Fruit fly (Drosophila melanogaster) whole organism, embryonic: ENCODE results near the gene CG10587.

Experiments used
- CG10147 ChIP-seq: fragments of 200-800 bp; sonication (Bioruptor generic); optimal IDR thresholded peaks from 2 replicates; lab custom pipeline; 2019; ENCODE audit warnings: missing biosample characterization, mild to moderate bottlenecking, missing genetic modification characterization, moderate library complexity
- CG11398 ChIP-seq: fragments of 200-800 bp; sonication (Bioruptor generic); optimal IDR thresholded peaks from 2 replicates; lab custom pipeline; 2016; ENCODE audit warnings: missing biosample characterization, missing genetic modification characterization
- CG12391 ChIP-seq: fragments of 200-800 bp; sonication (Bioruptor generic); optimal IDR thresholded peaks from 3 replicates; lab custom pipeline; 2018; ENCODE audit warnings: missing biosample characterization, mild to moderate bottlenecking, missing genetic modification characterization, moderate library complexity
- CG13894 ChIP-seq: fragments of 200-800 bp; sonication (Bioruptor generic); optimal IDR thresholded peaks from 3 replicates; lab custom pipeline; 2018; ENCODE audit warnings: missing biosample characterization, mild to moderate bottlenecking, missing genetic modification characterization, moderate library complexity
- CG14014 ChIP-seq: fragments of 200-800 bp; sonication (Bioruptor generic); IDR thresholded peaks from 2 replicates; pipeline ENCODE4 v1.3.6; 2022; ENCODE audit warnings: missing biosample characterization, missing genetic modification characterization
- CG17186 ChIP-seq: fragments of 200-800 bp; sonication (Bioruptor generic); optimal IDR thresholded peaks from 3 replicates; lab custom pipeline; 2017; ENCODE audit warnings: missing biosample characterization, missing genetic modification reagents, missing genetic modification characterization
- CG17361 ChIP-seq: fragments of 200-800 bp; sonication (Bioruptor generic); IDR thresholded peaks from 3 replicates; pipeline ENCODE4 v1.3.6; 2022; ENCODE audit warnings: missing biosample characterization, missing genetic modification characterization
- CG17385 ChIP-seq: fragments of 200-800 bp; sonication (Bioruptor generic); optimal IDR thresholded peaks from 3 replicates; lab custom pipeline; 2018; ENCODE audit warnings: missing biosample characterization, mild to moderate bottlenecking, missing genetic modification characterization
- CG17829 ChIP-seq: fragments of 200-800 bp; optimal IDR thresholded peaks from 2 replicates; lab custom pipeline; 2019; ENCODE audit warnings: missing biosample characterization, mild to moderate bottlenecking, missing genetic modification characterization, moderate library complexity
- CG1832 ChIP-seq: fragments of 200-800 bp; sonication (Bioruptor generic); optimal IDR thresholded peaks from 2 replicates; lab custom pipeline; 2017; ENCODE audit warnings: missing biosample characterization, mild to moderate bottlenecking, missing genetic modification characterization, inconsistent platforms
- CG2875 ChIP-seq: fragments of 200-800 bp; sonication (Bioruptor generic); optimal IDR thresholded peaks from 2 replicates; lab custom pipeline; 2017; ENCODE audit warnings: missing biosample characterization, mild to moderate bottlenecking, missing genetic modification characterization, missing genetic modification reagents
- CG33557 ChIP-seq: fragments of 200-800 bp; sonication (Bioruptor generic); optimal IDR thresholded peaks from 2 replicates; lab custom pipeline; 2019; ENCODE audit warnings: missing biosample characterization, mild to moderate bottlenecking, missing genetic modification characterization, moderate library complexity
- CG3407 ChIP-seq: fragments of 200-800 bp; sonication (Bioruptor generic); optimal IDR thresholded peaks from 2 replicates; lab custom pipeline; 2018; ENCODE audit warnings: missing biosample characterization, mild to moderate bottlenecking, missing genetic modification characterization
- CG34224 ChIP-seq: fragments of 200-800 bp; sonication (Bioruptor generic); IDR thresholded peaks from 3 replicates; pipeline ENCODE4 v1.3.6; 2022; ENCODE audit warnings: missing biosample characterization, missing genetic modification characterization; ENCODE audit not compliant: partially characterized antibody
- CG8281 ChIP-seq: fragments of 200-800 bp; sonication (Bioruptor generic); optimal IDR thresholded peaks from 2 replicates; lab custom pipeline; 2018; ENCODE audit warnings: missing biosample characterization, mild to moderate bottlenecking, missing genetic modification characterization, moderate library complexity
- Dip2 ChIP-seq: fragments of 200-800 bp; sonication (Bioruptor generic); IDR thresholded peaks from 2 replicates; pipeline ENCODE4 v1.3.6; 2022; ENCODE audit warnings: missing biosample characterization, missing genetic modification characterization
- Hmr ChIP-seq: fragments of 200-800 bp; sonication (Bioruptor generic); optimal IDR thresholded peaks from 3 replicates; lab custom pipeline; 2017; ENCODE audit warnings: mild to moderate bottlenecking, missing biosample characterization, missing genetic modification reagents, missing genetic modification characterization
- Lhr ChIP-seq: fragments of 200-800 bp; sonication (Bioruptor generic); optimal IDR thresholded peaks from 3 replicates; lab custom pipeline; 2017; ENCODE audit warnings: mild to moderate bottlenecking, missing biosample characterization, missing genetic modification reagents, missing genetic modification characterization
- Max ChIP-seq: fragments of 200-800 bp; sonication (Bioruptor generic); optimal IDR thresholded peaks from 2 replicates; lab custom pipeline; 2016; ENCODE audit warnings: missing biosample characterization, mild to moderate bottlenecking, missing genetic modification characterization
- Mes4 ChIP-seq: fragments of 200-800 bp; sonication (Bioruptor generic); optimal IDR thresholded peaks from 2 replicates; lab custom pipeline; 2016; ENCODE audit warnings: missing biosample characterization, missing genetic modification characterization
- Ssrp ChIP-seq: fragments of 200-800 bp; sonication (Bioruptor generic); optimal IDR thresholded peaks from 2 replicates; lab custom pipeline; 2018; ENCODE audit warnings: missing biosample characterization, mild to moderate bottlenecking, missing genetic modification characterization, moderate library complexity
- Trl ChIP-seq, 3 experiments: fragments of >200 bp in 2 of 3; fragments of 200-800 bp in 1 of 3; sonication (Bioruptor generic) in 1 of 3; optimal IDR thresholded peaks; 2 replicates in 1 of 3; 3 replicates in 2 of 3; lab custom pipeline; 2016 to 2017; ENCODE audit warnings: missing biosample characterization in 1 of 3, missing genetic modification characterization in 1 of 3
- aop ChIP-seq: fragments of 200-800 bp; sonication (Bioruptor generic); IDR thresholded peaks from 2 replicates; pipeline ENCODE4 v1.3.6; 2022; ENCODE audit warnings: missing biosample characterization, missing genetic modification characterization
- cg ChIP-seq: fragments of 200-800 bp; sonication (Bioruptor generic); optimal IDR thresholded peaks from 3 replicates; lab custom pipeline; 2019; ENCODE audit warnings: missing biosample characterization, mild to moderate bottlenecking, missing genetic modification characterization, moderate library complexity
- chif ChIP-seq, 2 experiments: fragments of 200-800 bp; sonication (Bioruptor generic); optimal IDR thresholded peaks; 3 replicates each; lab custom pipeline; 2016; ENCODE audit warnings: missing biosample characterization in 2 of 2, missing genetic modification characterization in 2 of 2
- chinmo ChIP-seq: fragments of 200-800 bp; sonication (Bioruptor generic); IDR thresholded peaks from 4 replicates; pipeline ENCODE4 v1.3.6; 2022; ENCODE audit warnings: missing biosample characterization, missing genetic modification characterization; ENCODE audit not compliant: partially characterized antibody
- chm ChIP-seq: fragments of 200-800 bp; sonication (Bioruptor generic); IDR thresholded peaks from 2 replicates; pipeline ENCODE4 v1.3.6; 2022; ENCODE audit warnings: missing biosample characterization, missing genetic modification characterization
- crc ChIP-seq: fragments of 200-800 bp; sonication (Bioruptor generic); optimal IDR thresholded peaks from 2 replicates; lab custom pipeline; 2016; ENCODE audit warnings: missing biosample characterization, missing genetic modification characterization
- croc ChIP-seq: fragments of 200-800 bp; sonication (Bioruptor generic); conservative IDR thresholded peaks from 3 replicates; pipeline ENCODE4 v1.3.6; 2022; ENCODE audit warnings: missing biosample characterization, missing genetic modification characterization
- crp ChIP-seq, 2 experiments: fragments of 200-800 bp; sonication (Bioruptor generic); optimal IDR thresholded peaks; 2 replicates in 1 of 2; 3 replicates in 1 of 2; lab custom pipeline; 2017; ENCODE audit warnings: missing biosample characterization in 2 of 2, missing genetic modification characterization in 2 of 2, mild to moderate bottlenecking in 1 of 2, moderate library complexity in 1 of 2
- dimm ChIP-seq: fragments of 200-800 bp; sonication (Bioruptor generic); IDR thresholded peaks from 2 replicates; pipeline ENCODE4 v1.3.6; 2022; ENCODE audit warnings: missing biosample characterization, missing genetic modification characterization
- ftz-f1 ChIP-seq: fragments of 200-800 bp; sonication (Bioruptor generic); optimal IDR thresholded peaks from 2 replicates; lab custom pipeline; 2016; ENCODE audit warnings: missing biosample characterization, missing genetic modification characterization
- gcm ChIP-seq: fragments of 200-800 bp; sonication (Bioruptor generic); optimal IDR thresholded peaks from 2 replicates; lab custom pipeline; 2019; ENCODE audit warnings: missing biosample characterization, mild to moderate bottlenecking, missing genetic modification characterization, moderate library complexity
- grn ChIP-seq: fragments of 200-800 bp; sonication (Bioruptor generic); optimal IDR thresholded peaks from 3 replicates; lab custom pipeline; 2017; ENCODE audit warnings: missing biosample characterization, missing genetic modification characterization
- kni ChIP-seq: fragments of 200-800 bp; sonication (Bioruptor generic); optimal IDR thresholded peaks from 3 replicates; lab custom pipeline; 2017; ENCODE audit warnings: mild to moderate bottlenecking, missing biosample characterization, missing genetic modification reagents, missing genetic modification characterization
- knrl ChIP-seq: fragments of 200-800 bp; sonication (Bioruptor generic); IDR thresholded peaks from 3 replicates; pipeline ENCODE4 v1.3.6; 2022; ENCODE audit warnings: missing biosample characterization, missing genetic modification characterization; ENCODE audit not compliant: partially characterized antibody
- lov ChIP-seq, 2 experiments: fragments of 200-800 bp in 1 of 2; fragments of >200 bp in 1 of 2; sonication (Bioruptor generic) in 1 of 2; IDR thresholded peaks in 1 of 2; optimal IDR thresholded peaks in 1 of 2; 2 replicates in 1 of 2; 3 replicates in 1 of 2; pipeline versions ENCODE4 v1.3.6 to Lab custom; 2017 to 2022; ENCODE audit warnings: missing biosample characterization in 1 of 2, missing genetic modification characterization in 1 of 2
- odd ChIP-seq: fragments of 200-800 bp; sonication (Bioruptor generic); optimal IDR thresholded peaks from 2 replicates; lab custom pipeline; 2017; ENCODE audit warnings: missing biosample characterization, mild to moderate bottlenecking, missing genetic modification characterization
- pho ChIP-seq: fragments of 200-800 bp; sonication (Bioruptor generic); optimal IDR thresholded peaks from 2 replicates; lab custom pipeline; 2016; ENCODE audit warnings: missing biosample characterization, missing genetic modification characterization
- rib ChIP-seq: fragments of 200-800 bp; sonication (Bioruptor generic); IDR thresholded peaks from 2 replicates; pipeline ENCODE4 v1.3.6; 2022; ENCODE audit warnings: missing biosample characterization, missing genetic modification characterization
- row ChIP-seq: fragments of 200-800 bp; sonication (Bioruptor generic); IDR thresholded peaks from 3 replicates; pipeline ENCODE4 v1.3.6; 2022; ENCODE audit warnings: missing biosample characterization, missing genetic modification characterization
- sens ChIP-seq: fragments of 200-800 bp; sonication (Bioruptor generic); peaks from one replicate; lab custom pipeline; 2016; ENCODE audit warnings: missing biosample characterization, missing genetic modification characterization
- tin ChIP-seq: fragments of 200-800 bp; sonication (Bioruptor generic); optimal IDR thresholded peaks from 3 replicates; lab custom pipeline; 2016; ENCODE audit warnings: missing biosample characterization, missing genetic modification characterization
- yki ChIP-seq: fragments of >200 bp; optimal IDR thresholded peaks from 3 replicates; lab custom pipeline; 2018

Gene CG10587

dm6 chr3L:20962455-20962854, at the start of gene CG10587:
Gene CG10587 (minus strand): TSS chr3L:20962555.
- no peak for TF ChIP-seq aop (GFP tag; lab: Robert Waterston, UW)

- TF ChIP-seq Trl (optimal IDR thresholded peaks at IDR 0.05; lab: Kevin White, UChicago) = peak in 1 of 2 experiments; percentile 16
- no peak for TF ChIP-seq Trl (GFP tag; optimal IDR thresholded peaks at IDR 0.05; lab: Kevin White, UChicago)
- TF ChIP-seq cg (GFP tag; lab: Kevin White, UChicago) = peak; percentile 68
- no peak for TF ChIP-seq CG13894 (tag; lab: Kevin White, UChicago)
- TF ChIP-seq lov (optimal IDR thresholded peaks at IDR 0.05; lab: Kevin White, UChicago) = no peak
- no peak for TF ChIP-seq lov (GFP tag; IDR thresholded peaks at IDR 0.05; lab: Robert Waterston, UW)
- 0 out of 4 replicates have a peak, but pooled peaks have one; percentile 42 for TF ChIP-seq chinmo (GFP tag; lab: Robert Waterston, UW)
- no peak for TF ChIP-seq Lhr
- no peak for TF ChIP-seq pho (GFP tag; lab: Kevin White, UChicago)
- TF ChIP-seq CG12391 (tag; lab: Kevin White, UChicago) = no peak
- peak; percentile 52 for TF ChIP-seq ftz-f1 (GFP tag; lab: Kevin White, UChicago)
- TF ChIP-seq, all 482 proteins: peak for 4
These were observed 49.3 kb upstream of the CG10587 start for dm6 chr3L:21011689-21012088.

dm6 chr3L:21010846-21011607, 48.7 kb upstream of the CG10587 start:
- peak; percentile 88 for TF ChIP-seq CG1832 (GFP tag; lab: Kevin White, UChicago)
- no peak for TF ChIP-seq Dip2
- TF ChIP-seq CG10147 = no peak
- no peak for TF ChIP-seq CG34224
- TF ChIP-seq CG33557 (GFP tag; lab: Kevin White, UChicago) = no peak
- TF ChIP-seq CG17186 (GFP tag; lab: Kevin White, UChicago) = no peak
- no peak for TF ChIP-seq CG8281 (tag; lab: Kevin White, UChicago)
- no peak for TF ChIP-seq CG2875 (GFP tag; lab: Kevin White, UChicago)
- peak; percentile 31 for TF ChIP-seq kni
- TF ChIP-seq rib (GFP tag; lab: Robert Waterston, UW) = peak; percentile 74; the same call in 1 of the 2 replicates
- TF ChIP-seq dimm (GFP tag; lab: Robert Waterston, UW) = no peak
- TF ChIP-seq grn (GFP tag; lab: Kevin White, UChicago) = no peak
- 0 out of 3 replicates have a peak, but pooled peaks have one; percentile 17 for TF ChIP-seq CG17361 (GFP tag; lab: Robert Waterston, UW)
- TF ChIP-seq Hmr (GFP tag; lab: Kevin White, UChicago) = no peak
- TF ChIP-seq sens (GFP tag; lab: Kevin White, UChicago) = peak; percentile 55
- no peak for TF ChIP-seq CG3407 (GFP tag; lab: Kevin White, UChicago)
- TF ChIP-seq crc = no peak
- peak; percentile 29 for TF ChIP-seq Ssrp (tag; lab: Kevin White, UChicago)
- no peak for TF ChIP-seq Mes4 (GFP tag; lab: Kevin White, UChicago)
- TF ChIP-seq CG17829 = no peak
- TF ChIP-seq odd = no peak
- no peak for TF ChIP-seq Max (GFP tag; lab: Kevin White, UChicago)
- TF ChIP-seq CG17385 (GFP tag; lab: Kevin White, UChicago) = peak; percentile 73
- TF ChIP-seq CG14014 (GFP tag; lab: Robert Waterston, UW) = 0 out of 2 replicates have a peak, but pooled peaks have one; percentile 10
- TF ChIP-seq gcm (GFP tag; lab: Kevin White, UChicago) = no peak
- TF ChIP-seq knrl (GFP tag; lab: Robert Waterston, UW) = no peak
- no peak for TF ChIP-seq crp (GFP tag; optimal IDR thresholded peaks at IDR 0.05; lab: Kevin White, UChicago)
- peak; percentile 4 for TF ChIP-seq tin
- TF ChIP-seq chif (GFP tag; optimal IDR thresholded peaks at IDR 0.05; lab: Kevin White, UChicago) = no peak
- TF ChIP-seq chm = no peak
- TF ChIP-seq croc (GFP tag; lab: Robert Waterston, UW) = no peak
- TF ChIP-seq row = peak; percentile 37; the same call in 2 of the 3 replicates
- TF ChIP-seq yki (lab: Kevin White, UChicago) = peak; percentile 70
- TF ChIP-seq CG11398 (GFP tag; lab: Kevin White, UChicago) = no peak
